Fruit fly (Drosophila melanogaster) whole organism, embryonic: ENCODE results near the gene cass.

ENCODE experiments used
- Atf6 ChIP-seq: fragments of 200-800 bp; sonication (Bioruptor generic); IDR thresholded peaks from 2 replicates; pipeline ENCODE4 v1.3.6; 2022; ENCODE audit warnings: missing biosample characterization, missing genetic modification characterization
- Blimp-1 ChIP-seq: fragments of 200-800 bp; sonication (Bioruptor generic); optimal IDR thresholded peaks from 3 replicates; lab custom pipeline; 2018; ENCODE audit warnings: missing biosample characterization, missing genetic modification characterization, mild to moderate bottlenecking, moderate library complexity, missing genetic modification reagents
- CG1024 ChIP-seq: fragments of 200-800 bp; sonication (Bioruptor generic); IDR thresholded peaks from 2 replicates; pipeline ENCODE4 v1.3.6; 2022; ENCODE audit warnings: missing biosample characterization, missing genetic modification characterization
- CG11247 ChIP-seq: fragments of 200-800 bp; sonication (Bioruptor generic); IDR thresholded peaks from 2 replicates; pipeline ENCODE4 v1.3.6; 2022; ENCODE audit warnings: missing biosample characterization, missing genetic modification characterization
- CG11504 ChIP-seq: fragments of 200-800 bp; sonication (Bioruptor generic); optimal IDR thresholded peaks from 3 replicates; lab custom pipeline; 2019; ENCODE audit warnings: missing biosample characterization, mild to moderate bottlenecking, missing genetic modification characterization, moderate library complexity
- CG14441 ChIP-seq: fragments of 200-800 bp; sonication (Bioruptor generic); IDR thresholded peaks from 2 replicates; pipeline ENCODE4 v1.3.6; 2022; ENCODE audit warnings: missing biosample characterization, missing genetic modification characterization
- CG15269 ChIP-seq: fragments of 200-800 bp; sonication (Bioruptor generic); optimal IDR thresholded peaks from 2 replicates; lab custom pipeline; 2018; ENCODE audit warnings: missing biosample characterization, mild to moderate bottlenecking, missing genetic modification characterization, moderate library complexity
- CG2678 ChIP-seq: fragments of 200-800 bp; sonication (Bioruptor generic); optimal IDR thresholded peaks from 3 replicates; lab custom pipeline; 2019; ENCODE audit warnings: missing biosample characterization, mild to moderate bottlenecking, missing genetic modification characterization, moderate library complexity
- CG32767 ChIP-seq: fragments of 200-800 bp; sonication (Bioruptor generic); IDR thresholded peaks from 2 replicates; pipeline ENCODE4 v1.3.6; 2022; ENCODE audit warnings: missing biosample characterization, missing genetic modification characterization
- CG3407 ChIP-seq: fragments of 200-800 bp; sonication (Bioruptor generic); optimal IDR thresholded peaks from 2 replicates; lab custom pipeline; 2018; ENCODE audit warnings: missing biosample characterization, mild to moderate bottlenecking, missing genetic modification characterization
- CG6654 ChIP-seq: fragments of 200-800 bp; sonication (Bioruptor generic); optimal IDR thresholded peaks from 2 replicates; lab custom pipeline; 2017; ENCODE audit warnings: missing biosample characterization, mild to moderate bottlenecking, missing genetic modification characterization
- CG7357 ChIP-seq: fragments of 200-800 bp; sonication (Bioruptor generic); IDR thresholded peaks from 3 replicates; pipeline ENCODE4 v1.3.6; 2022; ENCODE audit warnings: missing biosample characterization, missing genetic modification characterization
- CG7372 ChIP-seq: fragments of 200-800 bp; sonication (Bioruptor generic); IDR thresholded peaks from 2 replicates; pipeline ENCODE4 v1.3.6; 2022; ENCODE audit warnings: missing biosample characterization, missing genetic modification characterization
- CG7928 ChIP-seq: fragments of 200-800 bp; sonication (Bioruptor generic); optimal IDR thresholded peaks from 2 replicates; lab custom pipeline; 2017; ENCODE audit warnings: missing biosample characterization, mild to moderate bottlenecking, missing genetic modification characterization
- CG8290 ChIP-seq, 3 experiments: fragments of 200-800 bp; sonication (Bioruptor generic); optimal IDR thresholded peaks; 2 replicates each; lab custom pipeline; 2016 to 2019; ENCODE audit warnings: missing biosample characterization in 3 of 3, missing genetic modification characterization in 3 of 3, mild to moderate bottlenecking in 2 of 3, moderate library complexity in 1 of 3
- CG8924 ChIP-seq: fragments of 200-800 bp; optimal IDR thresholded peaks from 3 replicates; lab custom pipeline; 2019; ENCODE audit warnings: missing biosample characterization, mild to moderate bottlenecking, missing genetic modification characterization, moderate library complexity
- Camta ChIP-seq: fragments of 200-800 bp; sonication (Bioruptor generic); optimal IDR thresholded peaks from 2 replicates; lab custom pipeline; 2016; ENCODE audit warnings: missing biosample characterization, missing genetic modification characterization
- Dbx ChIP-seq: fragments of 200-800 bp; sonication (Bioruptor generic); IDR thresholded peaks from 3 replicates; pipeline ENCODE4 v1.3.6; 2022; ENCODE audit warnings: missing biosample characterization, missing genetic modification characterization
- Drgx ChIP-seq: fragments of 200-800 bp; sonication (Bioruptor generic); IDR thresholded peaks from 2 replicates; pipeline ENCODE4 v1.3.6; 2022; ENCODE audit warnings: missing biosample characterization, missing genetic modification characterization
- Eip74EF ChIP-seq, 2 experiments: fragments of 200-800 bp in 1 of 2; fragments of >200 bp in 1 of 2; sonication (Bioruptor generic) in 1 of 2; optimal IDR thresholded peaks; 2 replicates each; lab custom pipeline; 2017 to 2019; ENCODE audit warnings: missing biosample characterization in 2 of 2, missing genetic modification characterization in 2 of 2, mild to moderate bottlenecking in 1 of 2, moderate library complexity in 1 of 2
- Fer1 ChIP-seq: fragments of 200-800 bp; sonication (Bioruptor generic); optimal IDR thresholded peaks from 2 replicates; lab custom pipeline; 2017; ENCODE audit warnings: missing biosample characterization, mild to moderate bottlenecking, missing genetic modification characterization
- Fer2 ChIP-seq: fragments of 200-800 bp; sonication (Bioruptor generic); optimal IDR thresholded peaks from 2 replicates; lab custom pipeline; 2018; ENCODE audit warnings: missing biosample characterization, mild to moderate bottlenecking, missing genetic modification characterization, moderate library complexity
- Hr78 ChIP-seq, 2 experiments: fragments of 200-800 bp in 1 of 2; fragments of >200 bp in 1 of 2; sonication (Bioruptor generic) in 1 of 2; optimal IDR thresholded peaks; 2 replicates each; lab custom pipeline; 2017 to 2019; ENCODE audit warnings: missing biosample characterization in 2 of 2, missing genetic modification characterization in 2 of 2, mild to moderate bottlenecking in 1 of 2, moderate library complexity in 1 of 2
- Med ChIP-seq: fragments of 200-800 bp; sonication (Bioruptor generic); peaks from one replicate; lab custom pipeline; 2016; ENCODE audit warnings: missing biosample characterization, missing genetic modification characterization, mild to moderate bottlenecking, inconsistent platforms, moderate library complexity
- Nf-YB ChIP-seq: fragments of 200-800 bp; sonication (Bioruptor generic); optimal IDR thresholded peaks from 3 replicates; lab custom pipeline; 2019; ENCODE audit warnings: missing biosample characterization, mild to moderate bottlenecking, missing genetic modification characterization, moderate library complexity
- Rfx ChIP-seq: fragments of 200-800 bp; sonication (Bioruptor generic); IDR thresholded peaks from 2 replicates; pipeline ENCODE4 v1.3.6; 2022; ENCODE audit warnings: missing biosample characterization, missing genetic modification characterization
- Sox102F ChIP-seq: fragments of 200-800 bp; sonication (Bioruptor generic); optimal IDR thresholded peaks from 2 replicates; lab custom pipeline; 2018; ENCODE audit warnings: missing biosample characterization, mild to moderate bottlenecking, missing genetic modification characterization, moderate library complexity
- Taf1 ChIP-seq: fragments of 200-800 bp; sonication (Bioruptor generic); IDR thresholded peaks from 2 replicates; pipeline ENCODE4 v1.3.6; 2022; ENCODE audit warnings: missing biosample characterization, missing genetic modification characterization
- Xrp1 ChIP-seq: fragments of 200-800 bp; sonication (Bioruptor generic); IDR thresholded peaks from 2 replicates; pipeline ENCODE4 v1.3.6; 2022; ENCODE audit warnings: missing biosample characterization, missing genetic modification characterization
- ash1 ChIP-seq: fragments of 200-800 bp; sonication (Bioruptor generic); optimal IDR thresholded peaks from 2 replicates; lab custom pipeline; 2018; ENCODE audit warnings: missing biosample characterization, mild to moderate bottlenecking, missing genetic modification characterization
- bbx ChIP-seq: fragments of 200-800 bp; sonication (Bioruptor generic); IDR thresholded peaks from 2 replicates; pipeline ENCODE4 v1.3.6; 2022; ENCODE audit warnings: missing biosample characterization, missing genetic modification characterization; ENCODE audit not compliant: partially characterized antibody
- bsh ChIP-seq, 2 experiments: fragments of 200-800 bp; sonication (Bioruptor generic); optimal IDR thresholded peaks; 2 replicates each; lab custom pipeline; 2017 to 2018; ENCODE audit warnings: mild to moderate bottlenecking in 2 of 2, missing biosample characterization in 2 of 2, missing genetic modification characterization in 2 of 2, moderate library complexity in 1 of 2
- corto ChIP-seq: fragments of 200-800 bp; sonication (Bioruptor generic); optimal IDR thresholded peaks from 2 replicates; lab custom pipeline; 2016; ENCODE audit warnings: missing biosample characterization, mild to moderate bottlenecking, missing genetic modification characterization, moderate library complexity
- gem ChIP-seq: fragments of 200-800 bp; sonication (Bioruptor generic); optimal IDR thresholded peaks from 2 replicates; lab custom pipeline; 2019; ENCODE audit warnings: missing biosample characterization, mild to moderate bottlenecking, missing genetic modification characterization, moderate library complexity
- lbe ChIP-seq: fragments of 200-800 bp; sonication (Bioruptor generic); optimal IDR thresholded peaks from 2 replicates; lab custom pipeline; 2016; ENCODE audit warnings: missing biosample characterization, mild to moderate bottlenecking, missing genetic modification characterization
- mirr ChIP-seq: fragments of 200-800 bp; sonication (Bioruptor generic); optimal IDR thresholded peaks from 3 replicates; lab custom pipeline; 2018; ENCODE audit warnings: missing biosample characterization, mild to moderate bottlenecking, missing genetic modification characterization
- mld ChIP-seq: fragments of 200-800 bp; sonication (Bioruptor generic); IDR thresholded peaks from 3 replicates; pipeline ENCODE4 v1.3.6; 2022; ENCODE audit warnings: missing biosample characterization, missing genetic modification characterization; ENCODE audit not compliant: partially characterized antibody
- nom ChIP-seq: fragments of 200-800 bp; sonication (Bioruptor generic); optimal IDR thresholded peaks from 2 replicates; lab custom pipeline; 2017; ENCODE audit warnings: missing biosample characterization, missing genetic modification characterization, mild to moderate bottlenecking, moderate library complexity, missing genetic modification reagents
- odd ChIP-seq: fragments of 200-800 bp; sonication (Bioruptor generic); optimal IDR thresholded peaks from 2 replicates; lab custom pipeline; 2017; ENCODE audit warnings: missing biosample characterization, mild to moderate bottlenecking, missing genetic modification characterization
- pzg ChIP-seq: fragments of 200-800 bp; sonication (Bioruptor generic); optimal IDR thresholded peaks from 3 replicates; lab custom pipeline; 2018; ENCODE audit warnings: missing biosample characterization, mild to moderate bottlenecking, missing genetic modification characterization, moderate library complexity
- so ChIP-seq: fragments of 200-800 bp; sonication (Bioruptor generic); IDR thresholded peaks from 3 replicates; pipeline ENCODE4 v1.3.6; 2022; ENCODE audit warnings: missing biosample characterization, missing genetic modification characterization
- sob ChIP-seq: fragments of 200-800 bp; sonication (Bioruptor generic); IDR thresholded peaks from 2 replicates; pipeline ENCODE4 v1.3.6; 2022; ENCODE audit warnings: missing biosample characterization, missing genetic modification characterization
- tgo ChIP-seq: fragments of 200-800 bp; sonication (Bioruptor generic); IDR thresholded peaks from 3 replicates; pipeline ENCODE4 v1.3.6; 2022; ENCODE audit warnings: missing biosample characterization, missing genetic modification characterization
- wor ChIP-seq: fragments of 200-800 bp; sonication (Bioruptor generic); IDR thresholded peaks from 2 replicates; pipeline ENCODE4 v1.3.6; 2022; ENCODE audit warnings: missing biosample characterization, missing genetic modification characterization
- z ChIP-seq: fragments of 200-800 bp; sonication (Bioruptor generic); IDR thresholded peaks from 3 replicates; pipeline ENCODE4 v1.3.6; 2022; ENCODE audit warnings: missing biosample characterization, missing genetic modification characterization
- zen ChIP-seq: fragments of 200-800 bp; sonication (Bioruptor generic); optimal IDR thresholded peaks from 3 replicates; lab custom pipeline; 2018; ENCODE audit warnings: missing biosample characterization, mild to moderate bottlenecking, missing genetic modification characterization, moderate library complexity
- zen2 ChIP-seq: fragments of 200-800 bp; sonication (Bioruptor generic); IDR thresholded peaks from 3 replicates; pipeline ENCODE4 v1.3.6; 2022; ENCODE audit warnings: missing biosample characterization, missing genetic modification characterization; ENCODE audit not compliant: partially characterized antibody

The cass gene

dm6 chr2L:17427929-17428456, 49.7 kb downstream of the cass start (continued):
- TF ChIP-seq bbx (GFP tag; lab: Robert Waterston, UW) = peak; percentile 52; the same call in 1 of the 2 replicates
- peak; percentile 33 for TF ChIP-seq CG8924 (tag; lab: Kevin White, UChicago)
- TF ChIP-seq CG2678 (tag; lab: Kevin White, UChicago) = peak; percentile 19
- 0 out of 3 replicates have a peak, but pooled peaks have one; percentile 26 for TF ChIP-seq mld (GFP tag; lab: Robert Waterston, UW)
- TF ChIP-seq sob (GFP tag; lab: Robert Waterston, UW) = peak; percentile 43; the same call in 1 of the 2 replicates
- 0 out of 2 replicates have a peak, but pooled peaks have one; percentile 28 for TF ChIP-seq CG14441 (GFP tag; lab: Robert Waterston, UW)
- TF ChIP-seq lbe (GFP tag; lab: Kevin White, UChicago) = peak; percentile 42
- 0 out of 2 replicates have a peak, but pooled peaks have one; percentile 35 for TF ChIP-seq CG1024 (GFP tag; lab: Robert Waterston, UW)
- no peak for TF ChIP-seq Fer2
- TF ChIP-seq CG7372 (GFP tag; lab: Robert Waterston, UW) = peak; percentile 90
- TF ChIP-seq CG32767 (GFP tag; lab: Robert Waterston, UW) = peak; percentile 49; the same call in 1 of the 2 replicates
- TF ChIP-seq Taf1 (GFP tag; lab: Robert Waterston, UW) = 0 out of 2 replicates have a peak, but pooled peaks have one; percentile 25
- 0 out of 3 replicates have a peak, but pooled peaks have one; percentile 45 for TF ChIP-seq zen2 (GFP tag; lab: Robert Waterston, UW)
- peak; percentile 4 for TF ChIP-seq odd (GFP tag; lab: Kevin White, UChicago)
- peak; percentile 76 for TF ChIP-seq Med (GFP tag; lab: Kevin White, UChicago)
- TF ChIP-seq corto = peak; percentile 12
- peak; percentile 22 for TF ChIP-seq CG11504 (tag; lab: Kevin White, UChicago)
- TF ChIP-seq Blimp-1 (GFP tag; lab: Kevin White, UChicago) = peak; percentile 7
- TF ChIP-seq Xrp1 (GFP tag; lab: Robert Waterston, UW) = peak; percentile 27; the same call in 1 of the 2 replicates
- 0 out of 3 replicates have a peak, but pooled peaks have one; percentile 24 for TF ChIP-seq tgo (GFP tag; lab: Robert Waterston, UW)
- no peak for TF ChIP-seq pzg (GFP tag; lab: Kevin White, UChicago)
- TF ChIP-seq CG3407 (GFP tag; lab: Kevin White, UChicago) = peak; percentile 5
- peak; percentile 4 for TF ChIP-seq CG7928 (GFP tag; lab: Kevin White, UChicago)
- peak in 1 of 2 experiments; percentile 24 for TF ChIP-seq Hr78 (GFP tag; optimal IDR thresholded peaks at IDR 0.05; lab: Kevin White, UChicago)
- TF ChIP-seq Sox102F (GFP tag; lab: Kevin White, UChicago) = peak; percentile 6
- TF ChIP-seq nom (GFP tag; lab: Kevin White, UChicago) = peak; percentile 83
- TF ChIP-seq wor (GFP tag; lab: Robert Waterston, UW) = no peak
- TF ChIP-seq zen (tag; lab: Kevin White, UChicago) = no peak
- peak; percentile 49; the same call in 1 of the 2 replicates for TF ChIP-seq Drgx (GFP tag; lab: Robert Waterston, UW)
- peak; percentile 22 for TF ChIP-seq Fer1 (GFP tag; lab: Kevin White, UChicago)
- peak in 1 of 2 experiments; percentile 41 for TF ChIP-seq Eip74EF (GFP tag; optimal IDR thresholded peaks at IDR 0.05; lab: Kevin White, UChicago)
- no peak for TF ChIP-seq CG7357 (GFP tag; lab: Robert Waterston, UW)
- TF ChIP-seq bsh (GFP tag; optimal IDR thresholded peaks at IDR 0.05; lab: Kevin White, UChicago) = no peak
- TF ChIP-seq CG6654 = no peak
- 0 out of 2 replicates have a peak, but pooled peaks have one; percentile 20 for TF ChIP-seq Atf6
- TF ChIP-seq so (GFP tag; lab: Robert Waterston, UW) = peak; percentile 24; the same call in 1 of the 3 replicates
- TF ChIP-seq Camta (GFP tag; lab: Kevin White, UChicago) = no peak
- 0 out of 2 replicates have a peak, but pooled peaks have one; percentile 15 for TF ChIP-seq Rfx (GFP tag; lab: Robert Waterston, UW)
- TF ChIP-seq mirr = peak; percentile 18
- TF ChIP-seq Dbx (GFP tag; lab: Robert Waterston, UW) = 0 out of 3 replicates have a peak, but pooled peaks have one; percentile 43
- peak; percentile 39; the same call in 1 of the 2 replicates for TF ChIP-seq CG11247 (GFP tag; lab: Robert Waterston, UW)
- TF ChIP-seq gem (tag; lab: Kevin White, UChicago) = peak; percentile 7
- no peak for TF ChIP-seq ash1 (GFP tag; lab: Kevin White, UChicago)
- TF ChIP-seq z (GFP tag; lab: Robert Waterston, UW) = peak; percentile 33; the same call in 1 of the 3 replicates
- TF ChIP-seq Nf-YB (GFP tag; lab: Kevin White, UChicago) = no peak
- TF ChIP-seq CG8290 (GFP tag; optimal IDR thresholded peaks at IDR 0.05; lab: Kevin White, UChicago) = no peak
- peak in 1 of 2 experiments; percentile 49 for TF ChIP-seq CG8290 (tag; optimal IDR thresholded peaks at IDR 0.05; lab: Kevin White, UChicago)
- peak; percentile 38 for TF ChIP-seq CG15269 (tag; lab: Kevin White, UChicago)
